Worm (Caenorhabditis elegans) whole organism, L4/young adult: ENCODE data around the gene F13B9.2.

Source experiments
- W03F9.2 ChIP-seq: fragments of 150-350 bp; optimal IDR thresholded peaks from 2 replicates; lab custom pipeline; 2014; ENCODE audit warnings: missing biosample characterization, missing genetic modification characterization
- dao-5 ChIP-seq: sonication (generic microtip); optimal IDR thresholded peaks from 2 replicates; lab custom pipeline; 2016; ENCODE audit warnings: missing genotype, missing genetic modification characterization, moderate library complexity, missing compliant biosample characterization

ce11 chrX:8246126-8246525, 39.4 kb upstream of the F13B9.2 start, which contains the start of gene kqt-2:
- TF ChIP-seq W03F9.2 (tag; lab: Kevin White, UChicago): no peak
- no peak for TF ChIP-seq dao-5 (tag; lab: Kevin White, UChicago)
